Worm (Caenorhabditis elegans) whole organism, L4 larva: ENCODE measurements around the gene his-38.
A peak's percentile ranks its signal among the peaks of the same experiment; 100 is the strongest.

ENCODE experiments used
- F44E2.7 ChIP-seq: fragments of 200-800 bp; sonication (Bioruptor generic); IDR thresholded peaks from 2 replicates; pipeline ENCODE4 v2.1.2; 2022; ENCODE audit warnings: missing genetic modification characterization, missing compliant biosample characterization
- R02D3.7 ChIP-seq: fragments of 150-350 bp; sonication (generic microtip); optimal IDR thresholded peaks from 3 replicates; lab custom pipeline; 2014; ENCODE audit warnings: missing biosample characterization, missing genetic modification characterization
- ZK337.2 ChIP-seq: fragments of 200-800 bp; sonication (Bioruptor generic); IDR thresholded peaks from 2 replicates; pipeline ENCODE4 v1.3.6; 2022; ENCODE audit warnings: missing genetic modification reagents, missing genetic modification characterization, missing compliant biosample characterization
- aha-1 ChIP-seq: fragments of 150-350 bp; peaks from one replicate; lab custom pipeline; 2014; ENCODE audit warnings: missing biosample characterization, missing genetic modification characterization
- ceh-28 ChIP-seq: fragments of 150-350 bp; optimal IDR thresholded peaks from 2 replicates; lab custom pipeline; 2014; ENCODE audit warnings: missing biosample characterization, missing genetic modification reagents, missing genetic modification characterization
- ceh-44 ChIP-seq: fragments of 200-800 bp; sonication (Bioruptor generic); IDR thresholded peaks from 2 replicates; pipeline ENCODE4 v1.3.6; 2022; ENCODE audit warnings: missing genetic modification reagents, missing genetic modification characterization, missing compliant biosample characterization
- ctbp-1 ChIP-seq: fragments of 200-800 bp; sonication (Bioruptor generic); IDR thresholded peaks from 2 replicates; pipeline ENCODE4 v1.3.6; 2022; ENCODE audit warnings: missing genetic modification reagents, missing genetic modification characterization, missing compliant biosample characterization
- daf-16 ChIP-seq, 3 experiments: sonication (generic microtip); optimal IDR thresholded peaks; 2 replicates each; lab custom pipeline; 2016 to 2017; ENCODE audit warnings: missing genetic modification characterization in 3 of 3, missing genetic modification reagents in 3 of 3, mild to moderate bottlenecking in 2 of 3, missing compliant biosample characterization in 2 of 3, missing biosample characterization in 1 of 3, moderate library complexity in 1 of 3
- dmd-6 ChIP-seq: fragments of 200-800 bp; sonication (Bioruptor generic); IDR thresholded peaks from 2 replicates; pipeline ENCODE4 v1.3.6; 2022; ENCODE audit warnings: missing genetic modification reagents, missing genetic modification characterization, missing compliant biosample characterization
- dmd-8 ChIP-seq: fragments of 200-800 bp; sonication (Bioruptor generic); IDR thresholded peaks from 2 replicates; pipeline ENCODE4 v1.3.6; 2022; ENCODE audit warnings: missing genetic modification characterization, missing compliant biosample characterization
- duxl-1 ChIP-seq: sonication (generic microtip); optimal IDR thresholded peaks from 2 replicates; lab custom pipeline; 2016; ENCODE audit warnings: mild to moderate bottlenecking, missing genetic modification characterization, moderate library complexity, missing compliant biosample characterization; ENCODE audit not compliant: poor library complexity
- dve-1 ChIP-seq: sonication (generic microtip); optimal IDR thresholded peaks from 2 replicates; lab custom pipeline; 2017; ENCODE audit warnings: antibody characterized with exemption, mild to moderate bottlenecking, missing genetic modification characterization, missing compliant biosample characterization; ENCODE audit not compliant: insufficient read depth
- egl-43 ChIP-seq: fragments of 200-800 bp; sonication (Bioruptor generic); IDR thresholded peaks from 2 replicates; pipeline ENCODE4 v1.3.6; 2022; ENCODE audit warnings: missing genetic modification reagents, missing genetic modification characterization, missing compliant biosample characterization
- hif-1 ChIP-seq, 2 experiments: sonication (generic microtip); optimal IDR thresholded peaks; 2 replicates each; lab custom pipeline; 2016 to 2017; ENCODE audit warnings: missing compliant biosample characterization in 2 of 2, missing genetic modification characterization in 2 of 2, missing genetic modification reagents in 2 of 2, missing genotype in 2 of 2, mild to moderate bottlenecking in 1 of 2
- hlh-11 ChIP-seq: fragments of 200-800 bp; sonication (Bioruptor generic); optimal IDR thresholded peaks from 2 replicates; lab custom pipeline; 2018; ENCODE audit warnings: mild to moderate bottlenecking, missing genetic modification characterization, missing compliant biosample characterization
- hlh-30 ChIP-seq: sonication (generic microtip); optimal IDR thresholded peaks from 2 replicates; lab custom pipeline; 2017; ENCODE audit warnings: antibody characterized with exemption, mild to moderate bottlenecking, missing genetic modification characterization, missing compliant biosample characterization; ENCODE audit not compliant: insufficient read depth
- lim-7 ChIP-seq: fragments of 200-800 bp; sonication (Bioruptor generic); IDR thresholded peaks from 2 replicates; pipeline ENCODE4 v1.3.6; 2022; ENCODE audit warnings: missing genetic modification characterization, missing compliant biosample characterization
- lin-1 ChIP-seq: fragments of 200-800 bp; sonication (Bioruptor generic); IDR thresholded peaks from 2 replicates; pipeline ENCODE4 v1.3.6; 2022; ENCODE audit warnings: missing genetic modification reagents, missing genetic modification characterization, missing compliant biosample characterization
- lin-38 ChIP-seq: fragments of 200-800 bp; sonication (Bioruptor generic); IDR thresholded peaks from 2 replicates; pipeline ENCODE4 v1.3.6; 2022; ENCODE audit warnings: missing genetic modification reagents, missing genetic modification characterization, missing compliant biosample characterization
- lsy-2 ChIP-seq, 2 experiments: fragments of 150-350 bp in 1 of 2; sonication (generic microtip) in 1 of 2; optimal IDR thresholded peaks; 2 replicates each; lab custom pipeline; 2014 to 2017; ENCODE audit warnings: missing biosample characterization in 2 of 2, missing genetic modification characterization in 2 of 2
- mdl-1 ChIP-seq, 2 experiments: fragments of 150-350 bp in 1 of 2; sonication (generic microtip) in 1 of 2; optimal IDR thresholded peaks; 2 replicates each; lab custom pipeline; 2014 to 2017; ENCODE audit warnings: missing biosample characterization in 2 of 2, missing genetic modification characterization in 2 of 2
- mep-1 ChIP-seq: fragments of 150-350 bp; sonication (generic microtip); optimal IDR thresholded peaks from 3 replicates; lab custom pipeline; 2014; ENCODE audit warnings: missing biosample characterization, missing genetic modification characterization
- mes-2 ChIP-seq: sonication (generic microtip); optimal IDR thresholded peaks from 2 replicates; lab custom pipeline; 2016; ENCODE audit warnings: missing genotype, mild to moderate bottlenecking, missing genetic modification characterization, missing compliant biosample characterization; ENCODE audit not compliant: poor library complexity, severe bottlenecking
- mxl-2 ChIP-seq: fragments of 200-800 bp; sonication (Bioruptor generic); conservative IDR thresholded peaks from 2 replicates; pipeline ENCODE4 v1.3.6; 2022; ENCODE audit warnings: missing genetic modification reagents, missing genetic modification characterization, missing compliant biosample characterization
- mxl-3 ChIP-seq: fragments of 200-800 bp; sonication (Bioruptor generic); optimal IDR thresholded peaks from 2 replicates; lab custom pipeline; 2018; ENCODE audit warnings: mild to moderate bottlenecking, missing genetic modification characterization, missing compliant biosample characterization
- nhr-10 ChIP-seq: fragments of 150-350 bp; optimal IDR thresholded peaks from 2 replicates; lab custom pipeline; 2014; ENCODE audit warnings: missing biosample characterization, missing genetic modification characterization
- nhr-11 ChIP-seq: fragments of 150-350 bp; optimal IDR thresholded peaks from 2 replicates; lab custom pipeline; 2014; ENCODE audit warnings: missing biosample characterization, missing genetic modification characterization
- nhr-111 ChIP-seq: fragments of 200-800 bp; sonication (Bioruptor generic); optimal IDR thresholded peaks from 2 replicates; lab custom pipeline; 2018; ENCODE audit warnings: mild to moderate bottlenecking, missing genetic modification characterization, missing compliant biosample characterization
- nhr-28 ChIP-seq: fragments of 150-350 bp; optimal IDR thresholded peaks from 2 replicates; lab custom pipeline; 2014; ENCODE audit warnings: missing biosample characterization, missing genetic modification characterization
- nhr-41 ChIP-seq: fragments of 200-800 bp; sonication (Bioruptor generic); IDR thresholded peaks from 2 replicates; pipeline ENCODE4 v1.3.6; 2022; ENCODE audit warnings: missing genetic modification reagents, missing genetic modification characterization, missing compliant biosample characterization
- nhr-48 ChIP-seq: sonication (generic microtip); optimal IDR thresholded peaks from 2 replicates; lab custom pipeline; 2016; ENCODE audit warnings: mild to moderate bottlenecking, missing genetic modification characterization, missing compliant biosample characterization
- nhr-6 ChIP-seq: fragments of 150-350 bp; optimal IDR thresholded peaks from 2 replicates; lab custom pipeline; 2014; ENCODE audit warnings: missing biosample characterization, missing genetic modification characterization
- nhr-77 ChIP-seq: fragments of 150-350 bp; optimal IDR thresholded peaks from 2 replicates; lab custom pipeline; 2014; ENCODE audit warnings: missing biosample characterization, missing genetic modification characterization
- php-3 ChIP-seq: fragments of 200-800 bp; sonication (Bioruptor generic); IDR thresholded peaks from 2 replicates; pipeline ENCODE4 v1.3.6; 2022; ENCODE audit warnings: missing genetic modification reagents, missing genetic modification characterization, missing compliant biosample characterization
- pqm-1 ChIP-seq: sonication (generic microtip); optimal IDR thresholded peaks from 2 replicates; lab custom pipeline; 2017; ENCODE audit warnings: missing biosample characterization, missing genetic modification characterization
- rbr-2 ChIP-seq: sonication (generic microtip); optimal IDR thresholded peaks from 2 replicates; lab custom pipeline; 2016; ENCODE audit warnings: missing genotype, missing genetic modification characterization, missing compliant biosample characterization
- saeg-2 ChIP-seq: fragments of 200-800 bp; sonication (Bioruptor generic); IDR thresholded peaks from 2 replicates; pipeline ENCODE4 v1.3.6; 2022; ENCODE audit warnings: missing genetic modification reagents, missing genetic modification characterization, missing compliant biosample characterization
- tra-1 ChIP-seq: fragments of 200-800 bp; sonication (Bioruptor generic); IDR thresholded peaks from 2 replicates; pipeline ENCODE4 v1.3.6; 2022; ENCODE audit warnings: missing genetic modification reagents, missing genetic modification characterization, missing compliant biosample characterization
- unc-62 ChIP-seq, 3 experiments: fragments of 150-350 bp in 1 of 3; sonication (generic microtip); optimal IDR thresholded peaks in 2 of 3; peaks in 1 of 3; 1 replicate in 1 of 3; 2 replicates in 2 of 3; lab custom pipeline; 2014 to 2017; ENCODE audit warnings: missing biosample characterization in 3 of 3, missing genetic modification characterization in 3 of 3, missing genetic modification reagents in 3 of 3, missing genotype in 1 of 3
- vab-7 ChIP-seq: fragments of 200-800 bp; sonication (Bioruptor generic); IDR thresholded peaks from 2 replicates; pipeline ENCODE4 v1.3.6; 2022; ENCODE audit warnings: missing genetic modification reagents, missing genetic modification characterization, missing compliant biosample characterization
- zip-11 ChIP-seq: fragments of 200-800 bp; sonication (Bioruptor generic); IDR thresholded peaks from 2 replicates; pipeline ENCODE4 v1.3.6; 2022; ENCODE audit warnings: missing genetic modification characterization, missing compliant biosample characterization

Gene his-38

DNA sequence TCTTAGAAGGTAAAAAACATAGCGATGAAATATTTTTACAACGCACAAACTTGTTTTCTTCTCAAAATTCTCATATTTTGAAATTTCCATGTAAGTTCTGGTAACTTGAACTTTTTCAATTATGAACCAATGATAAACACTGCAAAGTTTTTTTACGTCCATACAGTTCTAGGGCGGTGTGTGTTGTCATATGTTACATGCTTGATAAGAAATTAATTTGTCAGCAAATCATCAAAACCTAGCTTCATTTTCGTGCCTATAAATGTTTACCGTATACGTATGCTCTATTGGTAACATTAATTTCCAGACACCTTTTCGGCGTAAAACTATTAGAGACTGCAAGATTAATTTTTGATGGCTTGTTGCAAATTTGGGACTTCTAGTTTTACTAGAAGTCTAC lies 33.5 kb upstream of the his-38 start (continued):
- TF ChIP-seq R02D3.7 (tag; lab: Kevin White, UChicago) (no peak), nhr-28 (tag; lab: Kevin White, UChicago) (peak; percentile 63), nhr-10 (no peak), lim-7 (GFP tag; lab: Robert Waterston, UW) (no peak), ctbp-1 (GFP tag; lab: Robert Waterston, UW) (no peak), mxl-2 (GFP tag; lab: Robert Waterston, UW) (no peak), pqm-1 (tag; lab: Kevin White, UChicago) (peak; percentile 80), rbr-2 (no peak), ZK337.2 (GFP tag; lab: Robert Waterston, UW) (no peak), duxl-1 (tag; lab: Kevin White, UChicago) (no peak), php-3 (GFP tag; lab: Robert Waterston, UW) (no peak), vab-7 (GFP tag; lab: Robert Waterston, UW) (no peak), nhr-6 (tag; lab: Kevin White, UChicago) (no peak), daf-16 (GFP tag; optimal IDR thresholded peaks at IDR 0.05; lab: Kevin White, UChicago) (no peak), daf-16 (tag; optimal IDR thresholded peaks at IDR 0.05; lab: Kevin White, UChicago) (peak; percentile 90), ceh-28 (no peak), hif-1 (tag; optimal IDR thresholded peaks at IDR 0.05; lab: Kevin White, UChicago) (no peak)

DNA sequence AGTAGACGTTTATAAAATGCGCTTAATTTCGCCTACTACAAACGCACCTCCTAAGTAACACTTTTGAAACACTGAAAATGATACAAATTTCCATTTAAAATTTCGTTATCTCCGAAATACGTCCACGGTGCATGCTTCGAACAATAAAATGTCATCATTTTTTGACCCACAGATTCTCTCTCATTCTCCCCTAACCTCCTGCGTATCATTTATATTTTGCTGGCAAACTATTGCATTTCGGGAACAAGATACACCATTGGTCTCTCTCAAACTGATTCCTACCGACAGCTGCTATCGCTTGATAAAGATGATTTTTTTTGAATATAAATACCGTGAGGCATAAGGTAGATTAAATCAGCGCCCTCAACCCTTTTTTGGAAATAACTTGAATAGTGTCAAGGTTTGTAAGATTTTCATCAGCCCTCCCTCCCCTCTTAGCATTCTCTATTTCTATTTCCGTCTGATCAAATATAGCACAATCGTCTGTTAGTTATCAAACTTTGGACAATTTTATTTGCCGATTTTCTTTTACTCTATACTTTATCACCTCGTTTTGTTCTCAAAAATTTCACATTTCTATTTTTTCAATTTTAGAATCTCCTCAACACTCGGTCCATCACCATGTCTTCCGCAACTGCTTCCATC lies 31.4 kb upstream of the his-38 start, which contains the start of gene C07D8.6:
Gene C07D8.6, plus strand, starts transcription at position 595 of the 645 bp plus-strand sequence.
- peak; percentile 59 for TF ChIP-seq mep-1
- peak; percentile 82 for TF ChIP-seq mxl-3 (GFP tag; lab: Kevin White, UChicago)
- TF ChIP-seq nhr-111 (GFP tag; lab: Kevin White, UChicago), result no peak
- peak; percentile 96 for TF ChIP-seq aha-1 (tag; lab: Kevin White, UChicago)
- peak in 1 of 2 experiments; percentile 52 for TF ChIP-seq lsy-2 (tag; optimal IDR thresholded peaks at IDR 0.05; lab: Kevin White, UChicago)
- TF ChIP-seq unc-62 (GFP tag; optimal IDR thresholded peaks at IDR 0.05 in 1 of 2; lab: Kevin White, UChicago), result peak in 1 of 2 experiments; percentile 28
- TF ChIP-seq unc-62 (tag; optimal IDR thresholded peaks at IDR 0.05; lab: Kevin White, UChicago), result no peak
- TF ChIP-seq dmd-6, result peak; percentile 86
- peak; percentile 95 for TF ChIP-seq nhr-28 (tag; lab: Kevin White, UChicago)
- TF ChIP-seq lin-38, result no peak
- TF ChIP-seq hlh-11 (tag; lab: Kevin White, UChicago), result peak; percentile 89
- TF ChIP-seq saeg-2 (GFP tag; lab: Robert Waterston, UW), result 0 out of 2 replicates have a peak, but pooled peaks have one; percentile 33
- peak in 1 of 2 experiments; percentile 50 for TF ChIP-seq mdl-1 (tag; optimal IDR thresholded peaks at IDR 0.05; lab: Kevin White, UChicago)
- peak; percentile 83 for TF ChIP-seq nhr-48 (tag; lab: Kevin White, UChicago)
- TF ChIP-seq nhr-11, result peak; percentile 17
- no peak for TF ChIP-seq F44E2.7 (GFP tag; lab: Robert Waterston, UW)
- peak; percentile 95 for TF ChIP-seq pqm-1 (tag; lab: Kevin White, UChicago)
- TF ChIP-seq dve-1 (tag; lab: Kevin White, UChicago), result peak; percentile 79
- TF ChIP-seq dmd-8 (GFP tag; lab: Robert Waterston, UW), result no peak
- peak; percentile 70 for TF ChIP-seq nhr-77
- TF ChIP-seq ceh-44, result no peak
- peak; percentile 58; the same call in 1 of the 2 replicates for TF ChIP-seq php-3 (GFP tag; lab: Robert Waterston, UW)
- peak in 1 of 2 experiments; percentile 60 for TF ChIP-seq daf-16 (GFP tag; optimal IDR thresholded peaks at IDR 0.05; lab: Kevin White, UChicago)
- TF ChIP-seq daf-16 (tag; optimal IDR thresholded peaks at IDR 0.05; lab: Kevin White, UChicago), result peak; percentile 87
- TF ChIP-seq tra-1, result peak; percentile 53; the same call in 1 of the 2 replicates
- TF ChIP-seq zip-11 (GFP tag; lab: Robert Waterston, UW), result no peak
- TF ChIP-seq egl-43 (GFP tag; lab: Robert Waterston, UW), result no peak
- TF ChIP-seq nhr-41 (GFP tag; lab: Robert Waterston, UW), result peak; percentile 36; the same call in 1 of the 2 replicates
- peak; percentile 60 for TF ChIP-seq nhr-6 (tag; lab: Kevin White, UChicago)
- peak; percentile 26 for TF ChIP-seq mes-2 (tag; lab: Kevin White, UChicago)
- TF ChIP-seq hlh-30 (tag; lab: Kevin White, UChicago), result peak; percentile 59
- TF ChIP-seq lin-1 (GFP tag; lab: Robert Waterston, UW), result peak; percentile 77
- TF ChIP-seq, all 104 proteins: peak for 23
